Worm (Caenorhabditis elegans): Measurements from ENCODE around the gene gln-6.
A peak's percentile ranks its signal among the peaks of the same experiment; 100 is the strongest.

DNA sequence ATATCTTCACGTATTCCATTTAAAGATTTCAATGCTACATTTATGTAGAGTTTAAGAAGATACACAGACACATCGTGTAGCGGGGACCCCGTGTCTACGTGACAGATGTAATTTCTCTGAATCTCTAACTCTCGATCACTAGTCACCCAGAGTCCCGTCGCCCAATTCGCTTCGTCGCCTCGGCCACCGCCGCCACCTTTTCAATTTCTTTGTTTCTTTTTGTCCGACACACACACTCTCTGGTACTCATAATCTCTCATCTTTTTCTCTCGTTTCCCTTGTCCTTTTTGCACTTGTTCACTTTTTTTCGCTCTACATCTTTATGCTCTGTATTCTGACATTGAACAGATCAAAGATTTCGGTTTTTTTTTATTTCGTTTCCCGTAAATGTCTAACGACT lies 22.3 kb downstream of the gln-6 start:
- TF ChIP-seq T22C8.4 (GFP tag; IDR thresholded peaks at IDR 0.05) (no peak), flt-1 (GFP tag; IDR thresholded peaks at IDR 0.05) (no peak), med-1 (GFP tag; optimal IDR thresholded peaks at IDR 0.05; ENCODE audit: insufficient read depth) (no peak), tab-1 (GFP tag; IDR thresholded peaks at IDR 0.05) (no peak), klf-2 (GFP tag; conservative IDR thresholded peaks at IDR 0.05) (no peak), cog-1 (tag; optimal IDR thresholded peaks at IDR 0.05) (peak; percentile 9), ref-1 (GFP tag; conservative IDR thresholded peaks at IDR 0.05) (no peak)
